Worm (Caenorhabditis elegans): ENCODE data around the gene cdc-25.4.

The cdc-25.4 gene

DNA sequence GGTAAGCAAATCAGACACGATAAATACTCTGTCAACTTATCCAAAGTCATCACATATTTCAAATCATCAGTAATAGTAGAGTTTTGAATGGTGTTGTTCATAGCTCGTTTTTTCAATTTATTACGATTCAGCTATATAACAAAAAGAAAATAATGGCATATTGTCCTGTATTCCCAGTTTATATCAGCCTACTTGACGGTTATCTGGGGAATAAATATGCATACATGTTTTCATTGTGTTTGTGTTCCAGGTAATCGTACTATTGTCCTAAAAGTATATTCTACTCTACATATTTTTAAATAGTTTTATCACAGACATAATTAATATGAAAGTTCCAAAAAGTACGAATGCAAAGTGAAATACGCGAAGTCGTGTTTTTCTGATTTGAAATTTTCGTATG, 1.5 kb downstream of the cdc-25.4 start, which contains the start of gene srd-2:
TSS of gene srd-2 (minus strand) at position 101 of the 400 bp plus-strand sequence.
- TF ChIP-seq R02D3.7 (tag; optimal IDR thresholded peaks at IDR 0.05) (no peak), fkh-2 (tag; optimal IDR thresholded peaks at IDR 0.05) (no peak), nhr-23 (tag; optimal IDR thresholded peaks at IDR 0.05) (no peak), hmg-11 (tag; optimal IDR thresholded peaks at IDR 0.05) (no peak), aly-2 (tag; optimal IDR thresholded peaks at IDR 0.05) (no peak), egl-27 (tag; optimal IDR thresholded peaks at IDR 0.05) (no peak)

DNA sequence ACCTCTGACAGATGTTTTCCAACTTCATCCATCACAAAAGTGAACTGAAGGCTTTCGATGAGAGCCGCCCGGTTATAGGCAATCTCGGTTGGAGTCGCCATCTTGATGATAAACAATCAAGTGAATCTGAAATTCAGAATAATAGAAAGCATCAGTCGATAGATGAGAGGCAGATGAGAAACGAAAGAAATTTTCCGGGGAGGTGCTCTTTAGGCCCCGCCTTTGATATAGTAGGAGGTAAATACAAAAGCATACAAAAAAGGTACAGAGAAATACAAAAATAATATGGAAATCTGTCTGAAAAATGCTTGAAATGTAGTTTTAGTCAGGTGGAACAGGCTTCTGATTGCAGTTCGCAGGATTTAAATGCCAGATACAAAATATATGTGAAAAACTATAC, 6.6 kb downstream of the cdc-25.4 start, which contains the start of gene srd-1:
TSS of gene srd-1 (minus strand) at position 101 of the 400 bp plus-strand sequence.
- TF ChIP-seq egl-5 (tag; optimal IDR thresholded peaks at IDR 0.05) (no peak), elt-1 (tag; optimal IDR thresholded peaks at IDR 0.05) (no peak), pha-4 (tag; optimal IDR thresholded peaks at IDR 0.05) (no peak), nhr-43 (tag; optimal IDR thresholded peaks at IDR 0.05; ENCODE audit: poor library complexity, severe bottlenecking) (no peak), skn-1 (tag; optimal IDR thresholded peaks at IDR 0.05) (no peak), jun-1 (tag; optimal IDR thresholded peaks at IDR 0.05) (no peak)

ce11 chrII:10174338-10174737, 14.9 kb downstream of the cdc-25.4 start, which contains the start of gene F33H1.4:
F33H1.4 (plus strand) TSS chrII:10174648.
- no peak for TF ChIP-seq egl-27 (tag; optimal IDR thresholded peaks at IDR 0.05)
- peak; percentile 32 for TF ChIP-seq jun-1 (tag; optimal IDR thresholded peaks at IDR 0.05)
- TF ChIP-seq R02D3.7 (tag; optimal IDR thresholded peaks at IDR 0.05): peak; percentile 58
- no peak for TF ChIP-seq lin-39 (tag; optimal IDR thresholded peaks at IDR 0.05)
- TF ChIP-seq lin-15B (tag; optimal IDR thresholded peaks at IDR 0.05): peak; percentile 97
- TF ChIP-seq elt-1 (tag; optimal IDR thresholded peaks at IDR 0.05): no peak
- peak; percentile 29 for TF ChIP-seq elt-2 (tag; optimal IDR thresholded peaks at IDR 0.05)
- no peak for TF ChIP-seq fkh-10 (GFP tag; optimal IDR thresholded peaks at IDR 0.05)
- peak; percentile 68 for TF ChIP-seq ama-1 (optimal IDR thresholded peaks at IDR 0.05)
- peak; percentile 84 for TF ChIP-seq pha-4 (tag; optimal IDR thresholded peaks at IDR 0.05)
- TF ChIP-seq eor-1 (tag; optimal IDR thresholded peaks at IDR 0.05): no peak
- no peak for TF ChIP-seq daf-12 (tag; optimal IDR thresholded peaks at IDR 0.05)
- peak; percentile 57 for TF ChIP-seq nhr-23 (tag; optimal IDR thresholded peaks at IDR 0.05)
- TF ChIP-seq nhr-43 (tag; optimal IDR thresholded peaks at IDR 0.05; ENCODE audit: poor library complexity, severe bottlenecking): peak; percentile 36
- TF ChIP-seq unc-39 (tag; optimal IDR thresholded peaks at IDR 0.05): no peak
- no peak for TF ChIP-seq pqm-1 (tag; optimal IDR thresholded peaks at IDR 0.05)
- peak; percentile 71 for TF ChIP-seq nhr-25 (tag; optimal IDR thresholded peaks at IDR 0.05)
- TF ChIP-seq hmg-11 (tag; optimal IDR thresholded peaks at IDR 0.05): no peak
- TF ChIP-seq fkh-2 (tag; optimal IDR thresholded peaks at IDR 0.05): no peak
- TF ChIP-seq sea-2 (GFP tag; optimal IDR thresholded peaks at IDR 0.05): no peak
- TF ChIP-seq nhr-77 (tag; optimal IDR thresholded peaks at IDR 0.05): no peak

DNA sequence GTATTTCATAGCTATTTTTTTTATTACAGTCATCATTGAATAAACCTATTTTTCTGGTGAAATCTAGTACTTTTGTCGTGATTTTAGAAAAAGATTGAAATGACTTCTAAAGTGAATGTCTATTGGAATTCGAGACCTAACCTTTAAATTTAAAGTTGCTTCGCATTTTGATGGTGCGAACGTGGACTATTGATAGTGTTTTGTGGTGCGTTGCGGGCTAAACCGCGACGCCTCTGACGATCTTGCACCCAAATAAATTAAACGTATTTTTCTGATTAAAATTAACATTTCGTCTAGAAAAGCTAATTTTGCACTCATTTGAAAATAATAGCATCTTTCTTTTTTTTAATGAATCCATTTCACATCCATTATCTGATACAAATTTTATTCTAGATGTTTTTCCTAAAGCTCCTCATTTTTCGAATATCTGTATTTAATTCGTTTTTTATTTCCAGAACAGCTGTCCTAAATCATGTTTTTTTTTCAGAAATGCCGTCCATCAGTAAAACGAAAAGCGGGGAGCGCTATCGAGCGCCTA, 16.8 kb downstream of the cdc-25.4 start, which contains the start of gene wbp-11:
TSS of gene wbp-11 (plus strand) at position 488 of the 538 bp plus-strand sequence.
- no peak for TF ChIP-seq jun-1 (tag; optimal IDR thresholded peaks at IDR 0.05)
- no peak for TF ChIP-seq nhr-237 (tag; optimal IDR thresholded peaks at IDR 0.05)
- peak; percentile 69 for TF ChIP-seq pha-4 (tag; optimal IDR thresholded peaks at IDR 0.05)
- peak; percentile 10 for TF ChIP-seq hmg-11 (tag; optimal IDR thresholded peaks at IDR 0.05)
- TF ChIP-seq lin-15B (tag; optimal IDR thresholded peaks at IDR 0.05): peak; percentile 66
- TF ChIP-seq ztf-4 (tag; optimal IDR thresholded peaks at IDR 0.05): no peak
- TF ChIP-seq lin-39 (tag; optimal IDR thresholded peaks at IDR 0.05): no peak
- TF ChIP-seq aly-2 (tag; optimal IDR thresholded peaks at IDR 0.05): no peak
- TF ChIP-seq eor-1 (tag; optimal IDR thresholded peaks at IDR 0.05): no peak
- no peak for TF ChIP-seq nhr-67 (tag; optimal IDR thresholded peaks at IDR 0.05)
- TF ChIP-seq nhr-23 (tag; optimal IDR thresholded peaks at IDR 0.05): no peak
- peak; percentile 47 for TF ChIP-seq nfya-1 (tag; optimal IDR thresholded peaks at IDR 0.05; ENCODE audit: insufficient read depth)
- TF ChIP-seq egl-5 (tag; optimal IDR thresholded peaks at IDR 0.05): no peak

DNA sequence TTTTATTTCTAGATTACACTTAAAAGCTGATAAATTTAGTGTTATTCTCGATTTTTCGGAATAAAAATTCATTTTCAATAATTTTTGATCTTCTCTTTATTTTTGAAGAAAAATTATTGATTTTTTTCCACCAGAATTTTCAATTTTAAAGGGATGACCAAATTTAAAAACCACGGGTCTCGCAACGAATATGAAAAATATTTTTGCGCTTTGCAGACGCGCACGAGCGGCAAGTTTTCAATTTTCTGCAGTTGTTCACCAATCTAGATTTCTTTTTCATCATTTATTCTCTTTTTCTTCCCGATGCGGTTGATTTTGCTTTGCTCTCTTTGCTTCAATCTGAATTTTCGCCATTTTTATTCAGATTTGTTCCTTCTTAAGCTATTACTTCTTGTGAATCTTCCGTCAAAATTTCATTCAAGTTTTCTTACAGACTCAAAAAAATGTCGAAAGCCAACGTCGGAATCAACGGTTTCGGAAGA, 18.4 kb downstream of the cdc-25.4 start, which contains the start of gene gpd-4:
TSS of gene gpd-4 (plus strand) at position 432 of the 482 bp plus-strand sequence.
- TF ChIP-seq ceh-82 (tag; optimal IDR thresholded peaks at IDR 0.05) (no peak), jun-1 (tag; optimal IDR thresholded peaks at IDR 0.05) (no peak), mml-1 (tag; optimal IDR thresholded peaks at IDR 0.05) (no peak), ama-1 (optimal IDR thresholded peaks at IDR 0.05) (no peak)
